Fruit fly (Drosophila melanogaster) whole organism, larva: ENCODE results near the gene CG34269.

Source experiments
- noc ChIP-seq: fragments of 200-800 bp; sonication (Bioruptor generic); optimal IDR thresholded peaks from 3 replicates; lab custom pipeline; 2019; ENCODE audit warnings: missing biosample characterization, mild to moderate bottlenecking, missing genetic modification characterization, moderate library complexity

Gene CG34269

DNA sequence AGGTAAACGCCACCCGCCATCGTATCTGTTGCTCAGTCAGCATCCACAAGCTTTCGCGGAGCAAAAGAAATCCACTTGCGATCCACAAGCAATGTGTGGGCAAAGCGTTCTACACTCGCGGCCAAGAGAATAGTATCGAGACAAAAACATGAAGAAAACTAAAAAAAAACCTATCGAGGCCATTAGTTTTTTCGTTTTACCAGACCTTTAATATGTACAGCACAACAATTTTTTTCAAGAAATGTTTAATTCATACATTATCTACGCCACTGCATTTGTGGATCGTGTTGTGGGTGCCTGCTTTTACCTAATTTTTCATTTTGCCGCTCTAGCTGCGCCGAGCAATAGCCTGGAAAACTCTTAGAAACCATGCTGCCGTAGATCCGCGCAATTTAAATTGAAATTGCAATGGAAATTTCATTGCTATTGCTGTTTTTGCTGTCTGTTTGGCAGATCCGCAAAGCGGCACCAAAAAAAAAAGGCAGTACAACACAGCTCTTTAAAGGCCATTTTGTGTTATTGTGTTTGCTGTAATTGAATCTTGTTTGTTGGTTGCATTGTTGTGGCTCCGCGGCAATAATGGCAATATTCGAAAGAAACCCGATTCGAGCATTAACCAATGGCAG lies 35.0 kb downstream of the CG34269 start:
- TF ChIP-seq noc, result peak; percentile 18

DNA sequence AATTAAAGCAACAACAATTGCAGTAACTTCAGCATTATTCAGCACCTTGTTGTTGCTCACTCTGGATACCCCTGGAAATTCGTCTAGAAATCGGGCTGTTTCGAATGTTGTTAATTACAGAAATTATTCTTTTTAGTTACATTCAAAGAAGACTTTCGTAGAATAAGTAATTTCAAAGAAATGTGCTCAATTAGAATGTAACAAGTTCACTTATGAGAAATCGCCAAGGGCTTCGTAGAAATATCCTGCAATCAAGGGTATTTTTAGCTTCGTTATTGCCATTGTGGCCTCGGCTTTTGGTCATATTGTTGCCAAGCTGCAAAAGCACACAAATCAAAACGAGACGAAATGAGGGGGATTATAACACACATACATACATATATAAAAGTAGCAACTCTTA lies 35.8 kb downstream of the CG34269 start:
- no peak for TF ChIP-seq noc

- no peak for TF ChIP-seq noc
These were observed 37.4 kb downstream of the CG34269 start for dm6 chr3L:565561-565960.

dm6 chr3L:565964-566627 lies 38.0 kb downstream of the CG34269 start:
- TF ChIP-seq noc, result no peak

DNA sequence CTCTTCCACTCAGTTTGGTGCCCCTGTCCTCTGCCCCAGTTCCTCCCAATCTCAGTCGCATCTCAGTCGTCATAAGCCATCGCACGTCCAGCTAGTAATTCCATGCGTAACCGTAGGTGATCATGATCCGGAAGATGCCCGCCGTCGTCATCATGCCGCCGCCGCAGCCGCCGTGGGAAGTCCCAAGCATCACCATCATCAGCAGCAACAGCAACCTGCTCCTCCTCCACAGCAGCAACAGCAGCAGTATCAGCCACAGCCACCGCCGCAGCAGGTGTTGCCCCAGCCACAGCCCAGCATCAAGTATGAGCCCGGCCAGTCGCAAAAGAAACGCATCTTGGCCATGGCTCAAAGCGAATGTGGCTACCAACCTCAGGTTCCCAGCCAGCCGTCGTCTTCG lies 44.8 kb downstream of the CG34269 start:
- no peak for TF ChIP-seq noc
